Worm (Caenorhabditis elegans) whole organism, L1 larva: ENCODE results near the gene mcm-7.

Experiments
- egl-27 ChIP-seq, 2 experiments: fragments of 150-350 bp in 1 of 2; sonication (generic microtip); optimal IDR thresholded peaks; 3 replicates each; lab custom pipeline; 2017 to 2018; ENCODE audit warnings: missing biosample characterization in 2 of 2, missing genetic modification characterization in 2 of 2, missing genetic modification reagents in 2 of 2
- fos-1 ChIP-seq: fragments of 150-350 bp; optimal IDR thresholded peaks from 2 replicates; lab custom pipeline; 2014; ENCODE audit warnings: missing biosample characterization, missing genetic modification characterization
- lin-15B ChIP-seq: fragments of 150-350 bp; sonication (generic microtip); optimal IDR thresholded peaks from 3 replicates; lab custom pipeline; 2014; ENCODE audit warnings: missing biosample characterization, missing genetic modification characterization
- lin-35 ChIP-seq, 2 experiments: fragments of 150-350 bp; optimal IDR thresholded peaks; 2 replicates each; lab custom pipeline; 2014; ENCODE audit warnings: missing biosample characterization in 2 of 2, missing genetic modification characterization in 2 of 2, missing genetic modification reagents in 2 of 2
- lsy-2 ChIP-seq, 2 experiments: fragments of 150-350 bp; optimal IDR thresholded peaks; 2 replicates each; lab custom pipeline; 2014; ENCODE audit warnings: missing biosample characterization in 2 of 2, missing genetic modification characterization in 2 of 2
- nhr-20 ChIP-seq: sonication (generic microtip); optimal IDR thresholded peaks from 2 replicates; lab custom pipeline; 2016; ENCODE audit warnings: mild to moderate bottlenecking, missing genetic modification characterization, missing compliant biosample characterization
- rnt-1 ChIP-seq: sonication (generic microtip); optimal IDR thresholded peaks from 2 replicates; lab custom pipeline; 2016; ENCODE audit warnings: mild to moderate bottlenecking, missing genetic modification characterization, moderate library complexity, missing compliant biosample characterization
- zag-1 ChIP-seq: fragments of 150-350 bp; optimal IDR thresholded peaks from 2 replicates; lab custom pipeline; 2014; ENCODE audit warnings: missing biosample characterization, missing genetic modification characterization
- zip-4 ChIP-seq: fragments of 200-800 bp; sonication (Bioruptor generic); optimal IDR thresholded peaks from 2 replicates; lab custom pipeline; 2018; ENCODE audit warnings: mild to moderate bottlenecking, missing genetic modification characterization, moderate library complexity, missing compliant biosample characterization
- ztf-11 ChIP-seq, 2 experiments: sonication (generic microtip); optimal IDR thresholded peaks; 2 replicates each; lab custom pipeline; 2016 to 2017; ENCODE audit warnings: missing genetic modification characterization in 2 of 2, missing biosample characterization in 1 of 2, missing compliant biosample characterization in 1 of 2

DNA sequence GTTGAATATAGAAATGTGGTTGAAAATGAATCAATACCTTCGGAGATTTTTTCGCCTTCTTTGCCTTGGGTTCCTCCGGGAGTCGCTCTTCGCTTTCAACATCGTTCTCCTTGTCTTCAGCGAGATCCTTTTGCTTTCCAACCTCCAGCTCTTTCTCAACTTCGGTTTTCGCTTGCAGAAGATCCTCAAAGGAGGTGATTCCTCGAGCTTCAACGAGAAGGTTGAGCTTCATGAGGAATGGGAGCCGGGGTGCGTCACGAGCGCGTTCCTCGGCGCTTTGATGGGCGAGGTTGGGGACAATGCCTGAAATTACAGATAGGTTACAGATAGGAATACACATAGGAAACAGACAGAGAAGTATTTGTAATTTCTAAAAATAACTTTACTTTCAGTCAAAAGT is 51.9 kb downstream of the mcm-7 start:
- TF ChIP-seq ztf-11 (tag; optimal IDR thresholded peaks at IDR 0.05; lab: Kevin White, UChicago): no peak
- no peak for TF ChIP-seq fos-1 (tag; lab: Kevin White, UChicago)
- TF ChIP-seq lin-35 (GFP tag; optimal IDR thresholded peaks at IDR 0.05; lab: Kevin White, UChicago): no peak
- no peak for TF ChIP-seq lsy-2 (tag; optimal IDR thresholded peaks at IDR 0.05; lab: Kevin White, UChicago)
- no peak for TF ChIP-seq zag-1
- TF ChIP-seq rnt-1 (tag; lab: Kevin White, UChicago): no peak
- no peak for TF ChIP-seq egl-27 (tag; optimal IDR thresholded peaks at IDR 0.05; lab: Kevin White, UChicago)
- TF ChIP-seq lin-15B (tag; lab: Kevin White, UChicago): no peak
- no peak for TF ChIP-seq zip-4 (GFP tag; lab: Kevin White, UChicago)
- no peak for TF ChIP-seq nhr-20 (tag; lab: Kevin White, UChicago)
